Fruit fly (Drosophila melanogaster): ENCODE measurements around the gene CG4956.

Gene CG4956

dm6 chr3R:25760190-25760589 is 17.9 kb downstream of the CG4956 start:
- TF ChIP-seq CG8478 (optimal IDR thresholded peaks at IDR 0.05), result no peak
- no peak for TF ChIP-seq CTCF (optimal IDR thresholded peaks at IDR 0.05)

dm6 chr3R:25759430-25759829 is 18.7 kb downstream of the CG4956 start:
- TF ChIP-seq CTCF (optimal IDR thresholded peaks at IDR 0.05) (no peak), CG8478 (optimal IDR thresholded peaks at IDR 0.05) (no peak)

- no peak for TF ChIP-seq CTCF (optimal IDR thresholded peaks at IDR 0.05)
- TF ChIP-seq CG8478 (optimal IDR thresholded peaks at IDR 0.05), result no peak
Observed at dm6 chr3R:25755864-25756507, 22.1 kb downstream of the CG4956 start.

dm6 chr3R:25754844-25755429 is 23.2 kb downstream of the CG4956 start:
- TF ChIP-seq CG8478 (optimal IDR thresholded peaks at IDR 0.05) (no peak), CTCF (optimal IDR thresholded peaks at IDR 0.05) (no peak)

dm6 chr3R:25753798-25754197 is 24.3 kb downstream of the CG4956 start:
- no peak for TF ChIP-seq CTCF (optimal IDR thresholded peaks at IDR 0.05)
- no peak for TF ChIP-seq CG8478 (optimal IDR thresholded peaks at IDR 0.05)

dm6 chr3R:25740348-25740751 is 37.8 kb downstream of the CG4956 start, which contains the start of gene LpR2:
TSS of gene LpR2 (minus strand) at chr3R:25740465.
- TF ChIP-seq CTCF (optimal IDR thresholded peaks at IDR 0.05), result no peak
- no peak for TF ChIP-seq CG8478 (optimal IDR thresholded peaks at IDR 0.05)

dm6 chr3R:25739727-25740126 is 38.4 kb downstream of the CG4956 start:
- TF ChIP-seq CG8478 (optimal IDR thresholded peaks at IDR 0.05), result no peak
- TF ChIP-seq CTCF (optimal IDR thresholded peaks at IDR 0.05), result no peak

dm6 chr3R:25737735-25738371 is 40.3 kb downstream of the CG4956 start:
- TF ChIP-seq CTCF (optimal IDR thresholded peaks at IDR 0.05), result no peak
- no peak for TF ChIP-seq CG8478 (optimal IDR thresholded peaks at IDR 0.05)

- TF ChIP-seq CG8478 (optimal IDR thresholded peaks at IDR 0.05) (no peak), CTCF (optimal IDR thresholded peaks at IDR 0.05) (no peak)
Observed at dm6 chr3R:25735801-25736068, 42.4 kb downstream of the CG4956 start.

- TF ChIP-seq CTCF (optimal IDR thresholded peaks at IDR 0.05) (no peak), CG8478 (optimal IDR thresholded peaks at IDR 0.05) (no peak)
Observed at dm6 chr3R:25734967-25735800, 42.9 kb downstream of the CG4956 start.

Data from S2 (cell line).